Worm (Caenorhabditis elegans): Measurements from ENCODE around the gene ZK218.3.

ZK218.3 gene

ce11 chrV:17079795-17080194 is 18.8 kb downstream of the ZK218.3 start, which contains the start of gene srw-20:
Gene srw-20 (minus strand): TSS chrV:17079895.
- TF ChIP-seq pqm-1 (tag; optimal IDR thresholded peaks at IDR 0.05) = no peak
- TF ChIP-seq ztf-4 (tag; optimal IDR thresholded peaks at IDR 0.05) = no peak
- TF ChIP-seq nhr-11 (tag; optimal IDR thresholded peaks at IDR 0.05) = no peak
- no peak for TF ChIP-seq lsy-12 (tag; optimal IDR thresholded peaks at IDR 0.05)
- TF ChIP-seq hmg-11 (tag; optimal IDR thresholded peaks at IDR 0.05) = no peak
- TF ChIP-seq nhr-67 (tag; optimal IDR thresholded peaks at IDR 0.05) = no peak
- no peak for TF ChIP-seq ceh-9 (tag; optimal IDR thresholded peaks at IDR 0.05)
- no peak for TF ChIP-seq elt-3 (tag; optimal IDR thresholded peaks at IDR 0.05)
- TF ChIP-seq eor-1 (tag; optimal IDR thresholded peaks at IDR 0.05) = no peak
- TF ChIP-seq mml-1 (tag; optimal IDR thresholded peaks at IDR 0.05) = no peak
- TF ChIP-seq pha-4 (tag; optimal IDR thresholded peaks at IDR 0.05) = no peak
- TF ChIP-seq nhr-43 (tag; optimal IDR thresholded peaks at IDR 0.05; ENCODE audit: poor library complexity, severe bottlenecking) = no peak

ce11 chrV:17077889-17078288 is 20.7 kb downstream of the ZK218.3 start, which contains the start of gene T05E12.3:
Gene T05E12.3 (minus strand): TSS chrV:17077989.
- TF ChIP-seq fkh-2 (tag; optimal IDR thresholded peaks at IDR 0.05) (no peak), lin-15B (tag; optimal IDR thresholded peaks at IDR 0.05) (no peak), lin-39 (tag; optimal IDR thresholded peaks at IDR 0.05) (no peak), unc-62 (GFP tag; optimal IDR thresholded peaks at IDR 0.05) (no peak), lsy-12 (tag; optimal IDR thresholded peaks at IDR 0.05) (no peak), ceh-28 (tag; optimal IDR thresholded peaks at IDR 0.05) (no peak), egl-27 (tag; optimal IDR thresholded peaks at IDR 0.05) (no peak), ceh-82 (tag; optimal IDR thresholded peaks at IDR 0.05) (no peak), nhr-237 (tag; optimal IDR thresholded peaks at IDR 0.05) (no peak), sea-2 (GFP tag; optimal IDR thresholded peaks at IDR 0.05) (no peak), nhr-11 (tag; optimal IDR thresholded peaks at IDR 0.05) (no peak)

DNA sequence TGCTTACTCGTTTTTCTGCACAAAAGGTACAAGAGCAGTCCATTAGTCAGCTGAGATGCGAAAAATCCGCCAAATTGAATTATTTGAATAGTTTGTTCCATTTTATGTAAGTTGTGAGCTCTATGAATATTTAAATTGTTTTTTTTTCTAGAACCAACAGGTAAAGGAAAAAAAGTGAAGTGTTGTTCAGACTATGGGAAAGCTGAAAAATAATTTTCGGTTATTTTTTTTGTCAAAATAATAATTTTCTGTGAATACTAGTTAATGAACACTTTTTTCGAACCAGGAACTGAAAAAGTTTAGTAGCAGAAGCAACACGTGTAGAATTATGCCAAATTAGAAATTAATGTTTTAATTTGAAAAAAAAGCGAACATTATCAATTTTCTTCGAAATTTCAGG is 22.7 kb downstream of the ZK218.3 start, which contains the start of gene str-125:
TSS of gene str-125 (minus strand) at position 101 of the 400 bp plus-strand sequence.
- TF ChIP-seq ztf-11 (tag; optimal IDR thresholded peaks at IDR 0.05) (no peak), egl-5 (tag; optimal IDR thresholded peaks at IDR 0.05) (no peak), zag-1 (tag; optimal IDR thresholded peaks at IDR 0.05) (no peak), eor-1 (tag; optimal IDR thresholded peaks at IDR 0.05) (no peak), mdl-1 (tag; optimal IDR thresholded peaks at IDR 0.05) (no peak), daf-12 (tag; optimal IDR thresholded peaks at IDR 0.05) (no peak)

- no peak for TF ChIP-seq jun-1 (tag; optimal IDR thresholded peaks at IDR 0.05)
- no peak for TF ChIP-seq unc-39 (tag; optimal IDR thresholded peaks at IDR 0.05)
- TF ChIP-seq eor-1 (tag; optimal IDR thresholded peaks at IDR 0.05) = no peak
- TF ChIP-seq ztf-4 (tag; optimal IDR thresholded peaks at IDR 0.05) = no peak
Measured at ce11 chrV:17071578-17071977, 27.0 kb downstream of the ZK218.3 start, which contains the start of gene srbc-14. Gene srbc-14 (minus strand): TSS chrV:17071678.

DNA sequence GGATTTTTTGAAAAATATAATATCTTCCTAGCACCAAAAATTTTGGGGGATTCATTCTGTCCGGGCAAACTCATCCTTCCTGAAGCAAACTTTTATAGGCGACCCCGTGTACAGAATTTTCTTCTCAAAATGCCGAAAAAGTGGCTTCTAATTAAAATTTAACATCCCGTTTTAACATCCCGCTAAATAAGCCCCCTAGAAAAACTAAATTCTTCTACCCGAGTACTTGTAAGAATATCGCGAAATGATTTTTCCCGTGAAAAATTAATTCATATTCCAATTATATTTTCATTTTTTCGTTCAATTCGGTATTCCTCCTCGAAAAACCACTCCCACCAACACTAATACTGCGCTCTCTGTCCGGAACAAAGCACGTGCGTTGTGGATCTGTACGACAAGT is 29.7 kb downstream of the ZK218.3 start, which contains the start of gene T05E12.8:
TSS of gene T05E12.8 (plus strand) at position 301 of the 400 bp plus-strand sequence.
- TF ChIP-seq lin-15B (tag; optimal IDR thresholded peaks at IDR 0.05) = no peak
- TF ChIP-seq egl-27 (tag; optimal IDR thresholded peaks at IDR 0.05) = no peak
- TF ChIP-seq nhr-23 (tag; optimal IDR thresholded peaks at IDR 0.05) = no peak
- no peak for TF ChIP-seq elt-3 (tag; optimal IDR thresholded peaks at IDR 0.05)
- no peak for TF ChIP-seq ztf-11 (tag; optimal IDR thresholded peaks at IDR 0.05)
- TF ChIP-seq nhr-67 (tag; optimal IDR thresholded peaks at IDR 0.05) = no peak
- TF ChIP-seq aly-2 (tag; optimal IDR thresholded peaks at IDR 0.05) = no peak

DNA sequence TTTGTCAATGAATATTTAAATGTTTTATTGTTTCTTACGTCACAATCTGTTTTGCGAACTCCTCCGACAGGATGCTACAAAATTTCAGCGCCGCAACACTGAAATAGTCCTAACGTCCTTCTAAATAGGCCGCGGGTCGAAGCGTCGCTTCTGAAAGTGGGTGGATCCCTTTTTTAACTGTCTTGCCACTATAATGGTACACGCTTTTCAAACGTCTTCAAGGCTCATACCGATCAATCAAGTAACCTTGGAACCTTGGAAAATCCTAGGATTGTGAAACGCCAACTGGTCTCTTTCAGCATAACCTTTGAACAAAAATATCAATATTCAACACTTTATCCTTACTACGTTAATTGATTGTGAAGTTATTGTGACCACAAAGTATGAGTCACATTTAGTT is 31.9 kb downstream of the ZK218.3 start:
- TF ChIP-seq fos-1 (tag; optimal IDR thresholded peaks at IDR 0.05) (no peak), unc-62 (GFP tag; optimal IDR thresholded peaks at IDR 0.05) (no peak), zag-1 (tag; optimal IDR thresholded peaks at IDR 0.05) (no peak), egl-5 (tag; optimal IDR thresholded peaks at IDR 0.05) (no peak), mdl-1 (tag; optimal IDR thresholded peaks at IDR 0.05) (no peak), hmg-11 (tag; optimal IDR thresholded peaks at IDR 0.05) (no peak), sea-2 (GFP tag; optimal IDR thresholded peaks at IDR 0.05) (no peak), nfya-1 (tag; optimal IDR thresholded peaks at IDR 0.05; ENCODE audit: insufficient read depth) (no peak), nhr-25 (tag; optimal IDR thresholded peaks at IDR 0.05) (no peak), nhr-67 (tag; optimal IDR thresholded peaks at IDR 0.05) (no peak), egl-27 (tag; optimal IDR thresholded peaks at IDR 0.05) (no peak), nhr-77 (tag; optimal IDR thresholded peaks at IDR 0.05) (no peak), nhr-23 (tag; optimal IDR thresholded peaks at IDR 0.05) (no peak)
